Worm (Caenorhabditis elegans): Measurements from ENCODE around the gene nhr-104.

The nhr-104 gene

ce11 chrIV:4776501-4776900 is 12.0 kb downstream of the nhr-104 start:
- TF ChIP-seq nfya-1 (tag; optimal IDR thresholded peaks at IDR 0.05; ENCODE audit: insufficient read depth) (peak; percentile 94), ZK546.5 (tag; optimal IDR thresholded peaks at IDR 0.05) (no peak)

- no peak for TF ChIP-seq nhr-12 (tag; optimal IDR thresholded peaks at IDR 0.05)
- TF ChIP-seq fkh-10 (GFP tag; optimal IDR thresholded peaks at IDR 0.05): no peak
- no peak for TF ChIP-seq eor-1 (tag; optimal IDR thresholded peaks at IDR 0.05)
- TF ChIP-seq lin-39 (tag; optimal IDR thresholded peaks at IDR 0.05): no peak
- TF ChIP-seq nhr-28 (tag; optimal IDR thresholded peaks at IDR 0.05): no peak
- TF ChIP-seq elt-1 (tag; optimal IDR thresholded peaks at IDR 0.05): no peak
- no peak for TF ChIP-seq elt-2 (tag; optimal IDR thresholded peaks at IDR 0.05)
- TF ChIP-seq R02D3.7 (tag; optimal IDR thresholded peaks at IDR 0.05): no peak
- TF ChIP-seq pqm-1 (tag; optimal IDR thresholded peaks at IDR 0.05): no peak
- no peak for TF ChIP-seq jun-1 (tag; optimal IDR thresholded peaks at IDR 0.05)
- TF ChIP-seq nhr-76 (tag; optimal IDR thresholded peaks at IDR 0.05): no peak
- TF ChIP-seq ceh-9 (tag; optimal IDR thresholded peaks at IDR 0.05): no peak
- TF ChIP-seq nhr-43 (tag; optimal IDR thresholded peaks at IDR 0.05; ENCODE audit: poor library complexity, severe bottlenecking): no peak
- TF ChIP-seq skn-1 (tag; optimal IDR thresholded peaks at IDR 0.05): no peak
- TF ChIP-seq lin-15B (tag; optimal IDR thresholded peaks at IDR 0.05): no peak
- no peak for TF ChIP-seq unc-62 (GFP tag; optimal IDR thresholded peaks at IDR 0.05)
- no peak for TF ChIP-seq ztf-4 (tag; optimal IDR thresholded peaks at IDR 0.05)
Observed at ce11 chrIV:4776001-4776400, 12.5 kb downstream of the nhr-104 start, which contains the start of gene R11E3.19. TSS of gene R11E3.19 (minus strand) at chrIV:4776101.

ce11 chrIV:4771792-4772191 is 16.7 kb downstream of the nhr-104 start, which contains the start of gene R11E3.2:
TSS of gene R11E3.2 (plus strand) at chrIV:4772092.
- TF ChIP-seq jun-1 (tag; optimal IDR thresholded peaks at IDR 0.05) (no peak), nhr-237 (tag; optimal IDR thresholded peaks at IDR 0.05) (no peak)

ce11 chrIV:4764422-4764821 is 24.1 kb downstream of the nhr-104 start, which contains the start of gene npp-26:
TSS of gene npp-26 (plus strand) at chrIV:4764722.
- TF ChIP-seq nhr-67 (tag; optimal IDR thresholded peaks at IDR 0.05) (no peak), ceh-16 (tag; optimal IDR thresholded peaks at IDR 0.05) (no peak), lsy-12 (tag; optimal IDR thresholded peaks at IDR 0.05) (no peak), skn-1 (tag; optimal IDR thresholded peaks at IDR 0.05) (no peak), mdl-1 (tag; optimal IDR thresholded peaks at IDR 0.05) (no peak), daf-12 (tag; optimal IDR thresholded peaks at IDR 0.05) (no peak), nhr-237 (tag; optimal IDR thresholded peaks at IDR 0.05) (no peak), egl-27 (tag; optimal IDR thresholded peaks at IDR 0.05) (no peak)

- no peak for TF ChIP-seq unc-39 (tag; optimal IDR thresholded peaks at IDR 0.05)
- no peak for TF ChIP-seq nhr-67 (tag; optimal IDR thresholded peaks at IDR 0.05)
- TF ChIP-seq nhr-12 (tag; optimal IDR thresholded peaks at IDR 0.05): no peak
- TF ChIP-seq ztf-4 (tag; optimal IDR thresholded peaks at IDR 0.05): no peak
- TF ChIP-seq fos-1 (tag; optimal IDR thresholded peaks at IDR 0.05): no peak
- TF ChIP-seq nhr-43 (tag; optimal IDR thresholded peaks at IDR 0.05; ENCODE audit: poor library complexity, severe bottlenecking): no peak
- TF ChIP-seq nhr-23 (tag; optimal IDR thresholded peaks at IDR 0.05): no peak
- TF ChIP-seq lin-15B (tag; optimal IDR thresholded peaks at IDR 0.05): no peak
- TF ChIP-seq unc-62 (GFP tag; optimal IDR thresholded peaks at IDR 0.05): no peak
- TF ChIP-seq hmg-11 (tag; optimal IDR thresholded peaks at IDR 0.05): no peak
- TF ChIP-seq eor-1 (tag; optimal IDR thresholded peaks at IDR 0.05): no peak
- no peak for TF ChIP-seq R02D3.7 (tag; optimal IDR thresholded peaks at IDR 0.05)
- TF ChIP-seq zag-1 (tag; optimal IDR thresholded peaks at IDR 0.05): no peak
- no peak for TF ChIP-seq nhr-237 (tag; optimal IDR thresholded peaks at IDR 0.05)
- TF ChIP-seq egl-5 (tag; optimal IDR thresholded peaks at IDR 0.05): no peak
- TF ChIP-seq fkh-2 (tag; optimal IDR thresholded peaks at IDR 0.05): no peak
- TF ChIP-seq skn-1 (tag; optimal IDR thresholded peaks at IDR 0.05): no peak
- TF ChIP-seq ZK546.5 (tag; optimal IDR thresholded peaks at IDR 0.05): no peak
- TF ChIP-seq ceh-9 (tag; optimal IDR thresholded peaks at IDR 0.05): no peak
Observed at ce11 chrIV:4763844-4764243, 24.6 kb downstream of the nhr-104 start, which contains the start of gene Y17G9B.2. TSS of gene Y17G9B.2 (plus strand) at chrIV:4764144.
